Fruit fly (Drosophila melanogaster) whole organism, embryonic: ENCODE data around the gene VhaM9.7-c.

Experiments used
- Abd-B ChIP-seq: fragments of 200-800 bp; sonication (Bioruptor generic); optimal IDR thresholded peaks from 2 replicates; lab custom pipeline; 2018; ENCODE audit warnings: missing biosample characterization, mild to moderate bottlenecking, missing genetic modification characterization, moderate library complexity
- Antp ChIP-seq: fragments of 200-800 bp; sonication (Bioruptor generic); optimal IDR thresholded peaks from 3 replicates; lab custom pipeline; 2016; ENCODE audit warnings: missing biosample characterization, missing genetic modification characterization
- Atf-2 ChIP-seq: fragments of 200-800 bp; sonication (Bioruptor generic); optimal IDR thresholded peaks from 2 replicates; lab custom pipeline; 2016; ENCODE audit warnings: missing biosample characterization, missing genetic modification characterization
- Atf3 ChIP-seq: fragments of 200-800 bp; sonication (Bioruptor generic); optimal IDR thresholded peaks from 3 replicates; lab custom pipeline; 2016; ENCODE audit warnings: missing biosample characterization, missing genetic modification characterization
- B-H2 ChIP-seq: fragments of 200-800 bp; sonication (Bioruptor generic); optimal IDR thresholded peaks from 2 replicates; lab custom pipeline; 2018; ENCODE audit warnings: missing biosample characterization, mild to moderate bottlenecking, missing genetic modification characterization
- CG11085 ChIP-seq: fragments of 200-800 bp; sonication (Bioruptor generic); IDR thresholded peaks from 2 replicates; pipeline ENCODE4 v1.3.6; 2022; ENCODE audit warnings: missing biosample characterization, missing genetic modification characterization
- CG11247 ChIP-seq: fragments of 200-800 bp; sonication (Bioruptor generic); IDR thresholded peaks from 2 replicates; pipeline ENCODE4 v1.3.6; 2022; ENCODE audit warnings: missing biosample characterization, missing genetic modification characterization
- CG11398 ChIP-seq: fragments of 200-800 bp; sonication (Bioruptor generic); optimal IDR thresholded peaks from 2 replicates; lab custom pipeline; 2016; ENCODE audit warnings: missing biosample characterization, missing genetic modification characterization
- CG11696 ChIP-seq: fragments of 200-800 bp; sonication (Bioruptor generic); IDR thresholded peaks from 2 replicates; pipeline ENCODE4 v1.3.6; 2022; ENCODE audit warnings: missing biosample characterization, missing genetic modification characterization
- CG12236 ChIP-seq: fragments of 200-800 bp; sonication (Bioruptor generic); optimal IDR thresholded peaks from 2 replicates; lab custom pipeline; 2016; ENCODE audit warnings: missing biosample characterization, missing genetic modification characterization
- CG12769 ChIP-seq: fragments of 200-800 bp; sonication (Bioruptor generic); optimal IDR thresholded peaks from 2 replicates; lab custom pipeline; 2019; ENCODE audit warnings: missing biosample characterization, mild to moderate bottlenecking, missing genetic modification characterization, moderate library complexity
- CG13287 ChIP-seq: fragments of 200-800 bp; sonication (Bioruptor generic); IDR thresholded peaks from 2 replicates; pipeline ENCODE4 v1.3.6; 2022; ENCODE audit warnings: missing biosample characterization, missing genetic modification characterization; ENCODE audit not compliant: partially characterized antibody
- CG1792 ChIP-seq: fragments of 200-800 bp; sonication (Bioruptor generic); optimal IDR thresholded peaks from 2 replicates; lab custom pipeline; 2016; ENCODE audit warnings: missing biosample characterization, missing genetic modification characterization
- CG32772 ChIP-seq: fragments of 200-800 bp; sonication (Bioruptor generic); IDR thresholded peaks from 2 replicates; pipeline ENCODE4 v1.3.6; 2022; ENCODE audit warnings: missing biosample characterization, missing genetic modification characterization
- CG7357 ChIP-seq: fragments of 200-800 bp; sonication (Bioruptor generic); IDR thresholded peaks from 3 replicates; pipeline ENCODE4 v1.3.6; 2022; ENCODE audit warnings: missing biosample characterization, missing genetic modification characterization
- CG7372 ChIP-seq: fragments of 200-800 bp; sonication (Bioruptor generic); IDR thresholded peaks from 2 replicates; pipeline ENCODE4 v1.3.6; 2022; ENCODE audit warnings: missing biosample characterization, missing genetic modification characterization
- CG8359 ChIP-seq: fragments of 200-800 bp; sonication (Bioruptor generic); optimal IDR thresholded peaks from 2 replicates; lab custom pipeline; 2017; ENCODE audit warnings: missing biosample characterization, mild to moderate bottlenecking, missing genetic modification characterization, borderline replicate concordance
- CG8924 ChIP-seq: fragments of 200-800 bp; optimal IDR thresholded peaks from 3 replicates; lab custom pipeline; 2019; ENCODE audit warnings: missing biosample characterization, mild to moderate bottlenecking, missing genetic modification characterization, moderate library complexity
- CG9727 ChIP-seq: fragments of 200-800 bp; sonication (Bioruptor generic); optimal IDR thresholded peaks from 3 replicates; lab custom pipeline; 2017; ENCODE audit warnings: missing biosample characterization, mild to moderate bottlenecking, missing genetic modification characterization
- Camta ChIP-seq: fragments of 200-800 bp; sonication (Bioruptor generic); optimal IDR thresholded peaks from 2 replicates; lab custom pipeline; 2016; ENCODE audit warnings: missing biosample characterization, missing genetic modification characterization
- CrebB ChIP-seq: fragments of 200-800 bp; sonication (Bioruptor generic); optimal IDR thresholded peaks from 3 replicates; lab custom pipeline; 2018; ENCODE audit warnings: missing biosample characterization, mild to moderate bottlenecking, missing genetic modification characterization
- Dfd ChIP-seq, 2 experiments: fragments of >200 bp; optimal IDR thresholded peaks; 2 replicates each; lab custom pipeline; 2017; ENCODE audit warnings: missing biosample characterization in 2 of 2, missing genetic modification characterization in 2 of 2
- Dref ChIP-seq: fragments of 200-800 bp; sonication (Bioruptor generic); IDR thresholded peaks from 2 replicates; pipeline ENCODE4 v1.3.6; 2022; ENCODE audit warnings: missing biosample characterization, missing genetic modification characterization
- Fer3 ChIP-seq: fragments of 200-800 bp; sonication (Bioruptor generic); optimal IDR thresholded peaks from 2 replicates; lab custom pipeline; 2018; ENCODE audit warnings: missing biosample characterization, mild to moderate bottlenecking, missing genetic modification characterization, moderate library complexity
- HmgZ ChIP-seq: fragments of 200-800 bp; sonication (Bioruptor generic); optimal IDR thresholded peaks from 2 replicates; lab custom pipeline; 2018; ENCODE audit warnings: missing biosample characterization, mild to moderate bottlenecking, missing genetic modification characterization
- Lhr ChIP-seq: fragments of 200-800 bp; sonication (Bioruptor generic); optimal IDR thresholded peaks from 3 replicates; lab custom pipeline; 2017; ENCODE audit warnings: mild to moderate bottlenecking, missing biosample characterization, missing genetic modification reagents, missing genetic modification characterization
- Med ChIP-seq: fragments of 200-800 bp; sonication (Bioruptor generic); peaks from one replicate; lab custom pipeline; 2016; ENCODE audit warnings: missing biosample characterization, missing genetic modification characterization, mild to moderate bottlenecking, inconsistent platforms, moderate library complexity
- Nf-YA ChIP-seq: fragments of 200-800 bp; sonication (Bioruptor generic); IDR thresholded peaks from 2 replicates; pipeline ENCODE4 v1.3.6; 2022; ENCODE audit warnings: missing biosample characterization, missing genetic modification characterization
- NfI ChIP-seq: fragments of 200-800 bp; sonication (Bioruptor generic); optimal IDR thresholded peaks from 3 replicates; lab custom pipeline; 2018; ENCODE audit warnings: missing biosample characterization, mild to moderate bottlenecking, missing genetic modification characterization, moderate library complexity
- Scr ChIP-seq: fragments of 200-800 bp; sonication (Bioruptor generic); IDR thresholded peaks from 2 replicates; pipeline ENCODE4 v1.3.6; 2022; ENCODE audit warnings: missing biosample characterization, missing genetic modification characterization; ENCODE audit not compliant: partially characterized antibody
- Taf1 ChIP-seq: fragments of 200-800 bp; sonication (Bioruptor generic); IDR thresholded peaks from 2 replicates; pipeline ENCODE4 v1.3.6; 2022; ENCODE audit warnings: missing biosample characterization, missing genetic modification characterization
- YL-1 ChIP-seq: fragments of 200-800 bp; sonication (Bioruptor generic); optimal IDR thresholded peaks from 3 replicates; lab custom pipeline; 2017; ENCODE audit warnings: missing biosample characterization, mild to moderate bottlenecking, missing genetic modification characterization
- ara ChIP-seq: fragments of 200-800 bp; sonication (Bioruptor generic); IDR thresholded peaks from 2 replicates; pipeline ENCODE4 v1.3.6; 2022; ENCODE audit warnings: missing biosample characterization, missing genetic modification characterization
- bab2 ChIP-seq: fragments of 200-800 bp; sonication (Bioruptor generic); optimal IDR thresholded peaks from 2 replicates; lab custom pipeline; 2016; ENCODE audit warnings: missing biosample characterization, missing genetic modification characterization
- cas ChIP-seq: fragments of 200-800 bp; sonication (Bioruptor generic); IDR thresholded peaks from 2 replicates; pipeline ENCODE4 v1.3.6; 2022; ENCODE audit warnings: missing biosample characterization, missing genetic modification characterization
- en ChIP-seq: fragments of 200-800 bp; sonication (Bioruptor generic); optimal IDR thresholded peaks from 2 replicates; lab custom pipeline; 2016; ENCODE audit warnings: missing biosample characterization, missing genetic modification characterization
- fd3F ChIP-seq: fragments of 200-800 bp; sonication (Bioruptor generic); optimal IDR thresholded peaks from 2 replicates; lab custom pipeline; 2018; ENCODE audit warnings: missing biosample characterization, mild to moderate bottlenecking, missing genetic modification characterization, moderate library complexity
- gem ChIP-seq: fragments of 200-800 bp; sonication (Bioruptor generic); optimal IDR thresholded peaks from 2 replicates; lab custom pipeline; 2019; ENCODE audit warnings: missing biosample characterization, mild to moderate bottlenecking, missing genetic modification characterization, moderate library complexity
- grn ChIP-seq: fragments of 200-800 bp; sonication (Bioruptor generic); optimal IDR thresholded peaks from 3 replicates; lab custom pipeline; 2017; ENCODE audit warnings: missing biosample characterization, missing genetic modification characterization
- gt ChIP-seq: fragments of 200-800 bp; sonication (Bioruptor generic); IDR thresholded peaks from 2 replicates; pipeline ENCODE4 v1.3.6; 2022; ENCODE audit warnings: missing biosample characterization, missing genetic modification characterization
- hth ChIP-seq: fragments of >200 bp; optimal IDR thresholded peaks from 2 replicates; lab custom pipeline; 2017; ENCODE audit warnings: inconsistent platforms
- ind ChIP-seq: fragments of 200-800 bp; sonication (Bioruptor generic); optimal IDR thresholded peaks from 3 replicates; lab custom pipeline; 2016; ENCODE audit warnings: missing biosample characterization, missing genetic modification characterization
- lilli ChIP-seq: fragments of 200-800 bp; sonication (Bioruptor generic); optimal IDR thresholded peaks from 3 replicates; lab custom pipeline; 2016; ENCODE audit warnings: missing biosample characterization, missing genetic modification characterization
- nerfin-2 ChIP-seq: fragments of 200-800 bp; sonication (Bioruptor generic); IDR thresholded peaks from 2 replicates; pipeline ENCODE4 v1.3.6; 2022; ENCODE audit warnings: missing biosample characterization, missing genetic modification characterization; ENCODE audit not compliant: partially characterized antibody
- odd ChIP-seq: fragments of 200-800 bp; sonication (Bioruptor generic); optimal IDR thresholded peaks from 2 replicates; lab custom pipeline; 2017; ENCODE audit warnings: missing biosample characterization, mild to moderate bottlenecking, missing genetic modification characterization
- org-1 ChIP-seq: fragments of 200-800 bp; sonication (Bioruptor generic); optimal IDR thresholded peaks from 2 replicates; lab custom pipeline; 2017; ENCODE audit warnings: missing biosample characterization, missing genetic modification characterization
- pho ChIP-seq: fragments of 200-800 bp; sonication (Bioruptor generic); optimal IDR thresholded peaks from 2 replicates; lab custom pipeline; 2016; ENCODE audit warnings: missing biosample characterization, missing genetic modification characterization
- rib ChIP-seq: fragments of 200-800 bp; sonication (Bioruptor generic); IDR thresholded peaks from 2 replicates; pipeline ENCODE4 v1.3.6; 2022; ENCODE audit warnings: missing biosample characterization, missing genetic modification characterization
- row ChIP-seq: fragments of 200-800 bp; sonication (Bioruptor generic); IDR thresholded peaks from 3 replicates; pipeline ENCODE4 v1.3.6; 2022; ENCODE audit warnings: missing biosample characterization, missing genetic modification characterization
- sna ChIP-seq: fragments of 200-800 bp; sonication (Bioruptor generic); IDR thresholded peaks from 2 replicates; pipeline ENCODE4 v1.3.6; 2022; ENCODE audit warnings: missing biosample characterization, missing genetic modification characterization; ENCODE audit not compliant: partially characterized antibody
- so ChIP-seq: fragments of 200-800 bp; sonication (Bioruptor generic); IDR thresholded peaks from 3 replicates; pipeline ENCODE4 v1.3.6; 2022; ENCODE audit warnings: missing biosample characterization, missing genetic modification characterization

Gene VhaM9.7-c

DNA sequence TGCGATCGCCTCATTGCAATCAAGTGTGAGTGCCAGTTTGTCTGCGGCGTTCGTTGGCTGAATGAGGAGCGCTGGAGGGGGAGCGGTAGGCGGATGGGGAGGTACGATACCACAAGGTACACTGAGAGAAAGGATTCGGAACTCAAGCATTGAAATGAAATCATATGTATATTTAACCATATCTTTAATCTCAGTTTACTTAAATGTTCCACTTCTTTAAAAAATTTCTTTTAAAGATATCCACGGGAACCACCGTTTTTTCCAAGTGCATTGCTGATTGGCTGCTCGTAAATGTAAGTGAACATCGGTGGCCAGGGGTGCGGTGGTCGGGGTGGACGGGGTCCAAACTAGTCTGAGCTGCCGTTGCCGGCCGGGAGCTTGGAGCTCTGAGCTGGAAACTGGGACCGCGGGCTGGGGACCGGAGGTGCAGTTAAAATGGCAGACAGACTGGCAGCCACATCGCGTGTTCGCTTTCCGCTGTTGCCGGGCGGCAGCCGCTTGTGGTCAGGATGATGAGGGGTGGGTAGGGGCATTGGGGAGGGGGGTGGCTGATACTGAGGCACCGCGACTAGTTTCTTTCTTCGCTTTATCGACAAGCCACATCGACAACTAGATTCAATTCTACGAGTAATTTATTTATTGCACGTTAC lies 41.6 kb upstream of the VhaM9.7-c start (continued):
- peak; percentile 84 for TF ChIP-seq fd3F (GFP tag; lab: Kevin White, UChicago)
- TF ChIP-seq bab2 (GFP tag; lab: Kevin White, UChicago) = peak; percentile 94
- TF ChIP-seq en (GFP tag; lab: Kevin White, UChicago) = peak; percentile 89
- TF ChIP-seq Camta (GFP tag; lab: Kevin White, UChicago) = peak; percentile 93
- TF ChIP-seq CG13287 (GFP tag; lab: Robert Waterston, UW) = no peak
- peak; percentile 96 for TF ChIP-seq Nf-YA (GFP tag; lab: Robert Waterston, UW)
- peak; percentile 98 for TF ChIP-seq CG12769 (tag; lab: Kevin White, UChicago)
- peak; percentile 99 for TF ChIP-seq Med (GFP tag; lab: Kevin White, UChicago)
- TF ChIP-seq gem (tag; lab: Kevin White, UChicago) = peak; percentile 98
- peak; percentile 91 for TF ChIP-seq Fer3 (tag; lab: Kevin White, UChicago)
- peak; percentile 77 for TF ChIP-seq B-H2 (GFP tag; lab: Kevin White, UChicago)
- TF ChIP-seq CG11085 = peak; percentile 77
- peak; percentile 88 for TF ChIP-seq CG11696
- peak; percentile 95 for TF ChIP-seq odd (GFP tag; lab: Kevin White, UChicago)
- peak; percentile 92 for TF ChIP-seq CG7372 (GFP tag; lab: Robert Waterston, UW)
- TF ChIP-seq Dref (GFP tag; lab: Robert Waterston, UW) = no peak
- TF ChIP-seq CG8924 = peak; percentile 97
- TF ChIP-seq CG1792 = peak; percentile 92
- peak; percentile 96 for TF ChIP-seq Lhr (GFP tag; lab: Kevin White, UChicago)
- TF ChIP-seq so = peak; percentile 97
- TF ChIP-seq Dfd (GFP tag; optimal IDR thresholded peaks at IDR 0.05; lab: Kevin White, UChicago) = no peak
- peak; percentile 98 for TF ChIP-seq Abd-B
- peak; percentile 67; the same call in 1 of the 2 replicates for TF ChIP-seq cas (GFP tag; lab: Robert Waterston, UW)
- peak; percentile 88 for TF ChIP-seq grn
- peak; percentile 90 for TF ChIP-seq CG7357 (GFP tag; lab: Robert Waterston, UW)
- TF ChIP-seq CG11247 (GFP tag; lab: Robert Waterston, UW) = peak; percentile 93
- TF ChIP-seq CG11398 (GFP tag; lab: Kevin White, UChicago) = peak; percentile 91
- TF ChIP-seq CG32772 (GFP tag; lab: Robert Waterston, UW) = peak; percentile 97
- peak; percentile 89 for TF ChIP-seq Atf-2 (GFP tag; lab: Kevin White, UChicago)
- peak; percentile 93 for TF ChIP-seq ind (GFP tag; lab: Kevin White, UChicago)
- peak; percentile 88 for TF ChIP-seq lilli (GFP tag; lab: Kevin White, UChicago)
- TF ChIP-seq Atf3 (GFP tag; lab: Kevin White, UChicago) = peak; percentile 97
- TF ChIP-seq Antp (GFP tag; lab: Kevin White, UChicago) = peak; percentile 94
- TF ChIP-seq hth = no peak
- TF ChIP-seq pho (GFP tag; lab: Kevin White, UChicago) = peak; percentile 78
- peak; percentile 91 for TF ChIP-seq CG8359 (GFP tag; lab: Kevin White, UChicago)
- peak; percentile 98 for TF ChIP-seq ara (GFP tag; lab: Robert Waterston, UW)
- TF ChIP-seq CG9727 (GFP tag; lab: Kevin White, UChicago) = peak; percentile 97
- TF ChIP-seq rib = peak; percentile 79
- TF ChIP-seq Taf1 (GFP tag; lab: Robert Waterston, UW) = peak; percentile 81
- peak; percentile 83 for TF ChIP-seq YL-1 (GFP tag; lab: Kevin White, UChicago)
- TF ChIP-seq row (GFP tag; lab: Robert Waterston, UW) = peak; percentile 97
- TF ChIP-seq NfI = peak; percentile 96
- TF ChIP-seq HmgZ (tag; lab: Kevin White, UChicago) = peak; percentile 96
- no peak for TF ChIP-seq sna
- TF ChIP-seq CG12236 (GFP tag; lab: Kevin White, UChicago) = peak; percentile 87
- peak; percentile 93 for TF ChIP-seq CrebB
- TF ChIP-seq org-1 (GFP tag; lab: Kevin White, UChicago) = peak; percentile 95
- no peak for TF ChIP-seq nerfin-2 (GFP tag; lab: Robert Waterston, UW)
- no peak for TF ChIP-seq Scr (GFP tag; lab: Robert Waterston, UW)
- TF ChIP-seq gt (GFP tag; lab: Robert Waterston, UW) = peak; percentile 94
